Worm (Caenorhabditis elegans): ENCODE results near the gene ZC239.3.

- TF ChIP-seq dao-5 (tag; optimal IDR thresholded peaks at IDR 0.05) (no peak), W03F9.2 (tag; optimal IDR thresholded peaks at IDR 0.05) (no peak)
These were observed 14.6 kb downstream of the ZC239.3 start, which contains the start of gene srh-297 for ce11 chrII:3230422-3230821.
